Fruit fly (Drosophila melanogaster) whole organism: ENCODE data around the gene cocoon.

ENCODE experiments used
- CG8478 ChIP-seq: fragments of >200 bp; optimal IDR thresholded peaks from 2 replicates; lab custom pipeline; 2018; ENCODE audit warnings: inconsistent platforms
- Dll ChIP-seq: fragments of >200 bp; optimal IDR thresholded peaks from 2 replicates; lab custom pipeline; 2017
- pan ChIP-seq: fragments of >200 bp; optimal IDR thresholded peaks from 2 replicates; lab custom pipeline; 2017
- psq ChIP-seq: fragments of >200 bp; optimal IDR thresholded peaks from 2 replicates; lab custom pipeline; 2017
- usp ChIP-seq: fragments of >200 bp; optimal IDR thresholded peaks from 2 replicates; lab custom pipeline; 2017; ENCODE audit warnings: missing biosample characterization, missing genetic modification characterization, mixed read lengths

DNA sequence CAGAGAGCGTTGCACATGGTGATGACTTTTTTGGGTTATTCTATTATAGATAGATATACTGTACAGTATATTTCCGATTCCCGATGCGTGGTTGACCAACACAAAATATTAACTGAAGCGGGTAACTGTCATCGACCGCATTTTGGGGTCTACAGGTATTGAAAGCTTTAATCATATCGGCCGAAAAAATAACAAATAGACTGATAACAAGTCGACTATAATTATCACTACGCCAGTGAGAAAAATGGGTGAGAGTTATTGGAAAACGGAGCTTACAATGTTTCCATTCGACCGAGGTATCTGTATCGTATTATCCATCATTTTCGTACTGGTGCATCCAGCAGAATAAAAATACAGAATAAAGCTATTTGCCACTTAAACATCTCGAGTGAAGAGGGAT, 44.4 kb upstream of the cocoon start:
- TF ChIP-seq CG8478 (lab: Kevin White, UChicago), result no peak
- no peak for TF ChIP-seq pan (lab: Kevin White, UChicago)
- TF ChIP-seq psq (lab: Kevin White, UChicago), result no peak
- no peak for TF ChIP-seq Dll
- TF ChIP-seq usp, result no peak
